Fruit fly (Drosophila melanogaster) whole organism, embryonic: ENCODE results near the gene CG5968.

Experiments
- ATbp ChIP-seq: fragments of 200-800 bp; sonication (Bioruptor generic); optimal IDR thresholded peaks from 2 replicates; lab custom pipeline; 2017; ENCODE audit warnings: missing biosample characterization, mild to moderate bottlenecking, missing genetic modification characterization, missing genetic modification reagents
- Asciz ChIP-seq: fragments of 200-800 bp; sonication (Bioruptor generic); optimal IDR thresholded peaks from 2 replicates; lab custom pipeline; 2017; ENCODE audit warnings: missing biosample characterization, mild to moderate bottlenecking, missing genetic modification characterization, missing genetic modification reagents
- Blimp-1 ChIP-seq: fragments of 200-800 bp; sonication (Bioruptor generic); optimal IDR thresholded peaks from 3 replicates; lab custom pipeline; 2018; ENCODE audit warnings: missing biosample characterization, missing genetic modification characterization, mild to moderate bottlenecking, moderate library complexity, missing genetic modification reagents
- Bteb2 ChIP-seq: fragments of 200-800 bp; sonication (Bioruptor generic); optimal IDR thresholded peaks from 2 replicates; lab custom pipeline; 2016; ENCODE audit warnings: missing biosample characterization, missing genetic modification characterization
- CG10543 ChIP-seq: fragments of 200-800 bp; sonication (Bioruptor generic); optimal IDR thresholded peaks from 3 replicates; lab custom pipeline; 2017; ENCODE audit warnings: missing biosample characterization, mild to moderate bottlenecking, missing genetic modification characterization, moderate library complexity
- CG11456 ChIP-seq: fragments of 200-800 bp; sonication (Bioruptor generic); IDR thresholded peaks from 3 replicates; pipeline ENCODE4 v1.3.6; 2022; ENCODE audit warnings: missing biosample characterization, missing genetic modification characterization
- CG12299 ChIP-seq: fragments of 200-800 bp; sonication (Bioruptor generic); optimal IDR thresholded peaks from 2 replicates; lab custom pipeline; 2018; ENCODE audit warnings: missing biosample characterization, mild to moderate bottlenecking, missing genetic modification characterization
- CG1233 ChIP-seq: fragments of 200-800 bp; sonication (Bioruptor generic); optimal IDR thresholded peaks from 4 replicates; lab custom pipeline; 2018; ENCODE audit warnings: missing biosample characterization, mild to moderate bottlenecking, missing genetic modification characterization
- CG12942 ChIP-seq: fragments of 200-800 bp; sonication (Bioruptor generic); optimal IDR thresholded peaks from 3 replicates; lab custom pipeline; 2016; ENCODE audit warnings: missing biosample characterization, missing genetic modification characterization
- CG13296 ChIP-seq: fragments of 200-800 bp; sonication (Bioruptor generic); optimal IDR thresholded peaks from 3 replicates; lab custom pipeline; 2018; ENCODE audit warnings: missing biosample characterization, mild to moderate bottlenecking, missing genetic modification characterization
- CG14014 ChIP-seq: fragments of 200-800 bp; sonication (Bioruptor generic); IDR thresholded peaks from 2 replicates; pipeline ENCODE4 v1.3.6; 2022; ENCODE audit warnings: missing biosample characterization, missing genetic modification characterization
- CG15514 ChIP-seq: fragments of 200-800 bp; sonication (Bioruptor generic); optimal IDR thresholded peaks from 3 replicates; lab custom pipeline; 2017; ENCODE audit warnings: missing biosample characterization, missing genetic modification characterization, mild to moderate bottlenecking, moderate library complexity, missing genetic modification reagents
- CG18599 ChIP-seq: fragments of 200-800 bp; sonication (Bioruptor generic); optimal IDR thresholded peaks from 3 replicates; lab custom pipeline; 2017; ENCODE audit warnings: missing biosample characterization, missing genetic modification characterization, mild to moderate bottlenecking, moderate library complexity, missing genetic modification reagents
- CG2199 ChIP-seq: fragments of 200-800 bp; sonication (Bioruptor generic); IDR thresholded peaks from 3 replicates; pipeline ENCODE4 v1.3.6; 2022; ENCODE audit warnings: missing biosample characterization, missing genetic modification characterization
- CG30431 ChIP-seq: fragments of 200-800 bp; sonication (Bioruptor generic); optimal IDR thresholded peaks from 2 replicates; lab custom pipeline; 2017; ENCODE audit warnings: missing biosample characterization, missing genetic modification characterization
- CG31441 ChIP-seq: fragments of 200-800 bp; sonication (Bioruptor generic); IDR thresholded peaks from 2 replicates; pipeline ENCODE4 v1.3.6; 2022; ENCODE audit warnings: missing biosample characterization, missing genetic modification characterization
- CG32772 ChIP-seq: fragments of 200-800 bp; sonication (Bioruptor generic); IDR thresholded peaks from 2 replicates; pipeline ENCODE4 v1.3.6; 2022; ENCODE audit warnings: missing biosample characterization, missing genetic modification characterization
- CG34224 ChIP-seq: fragments of 200-800 bp; sonication (Bioruptor generic); IDR thresholded peaks from 3 replicates; pipeline ENCODE4 v1.3.6; 2022; ENCODE audit warnings: missing biosample characterization, missing genetic modification characterization; ENCODE audit not compliant: partially characterized antibody
- CG4328 ChIP-seq: fragments of 200-800 bp; sonication (Bioruptor generic); optimal IDR thresholded peaks from 3 replicates; lab custom pipeline; 2017; ENCODE audit warnings: missing biosample characterization, missing genetic modification reagents, missing genetic modification characterization
- Deaf1 ChIP-seq: fragments of 200-800 bp; optimal IDR thresholded peaks from 3 replicates; lab custom pipeline; 2019; ENCODE audit warnings: missing biosample characterization, mild to moderate bottlenecking, missing genetic modification characterization, moderate library complexity
- Dp ChIP-seq: fragments of 200-800 bp; sonication (Bioruptor generic); optimal IDR thresholded peaks from 2 replicates; lab custom pipeline; 2018; ENCODE audit warnings: missing biosample characterization, mild to moderate bottlenecking, missing genetic modification characterization, moderate library complexity
- Drgx ChIP-seq: fragments of 200-800 bp; sonication (Bioruptor generic); IDR thresholded peaks from 2 replicates; pipeline ENCODE4 v1.3.6; 2022; ENCODE audit warnings: missing biosample characterization, missing genetic modification characterization
- HLH3B ChIP-seq: fragments of 200-800 bp; sonication (Bioruptor generic); IDR thresholded peaks from 2 replicates; pipeline ENCODE4 v1.3.6; 2022; ENCODE audit warnings: missing biosample characterization, missing genetic modification characterization
- Jarid2 ChIP-seq: fragments of 200-800 bp; sonication (Bioruptor generic); optimal IDR thresholded peaks from 3 replicates; lab custom pipeline; 2017; ENCODE audit warnings: mild to moderate bottlenecking, missing biosample characterization, missing genetic modification reagents, missing genetic modification characterization
- Med ChIP-seq: fragments of 200-800 bp; sonication (Bioruptor generic); peaks from one replicate; lab custom pipeline; 2016; ENCODE audit warnings: missing biosample characterization, missing genetic modification characterization, mild to moderate bottlenecking, inconsistent platforms, moderate library complexity
- Mrtf ChIP-seq: fragments of 200-800 bp; sonication (Bioruptor generic); IDR thresholded peaks from 3 replicates; pipeline ENCODE4 v1.3.6; 2022; ENCODE audit warnings: missing biosample characterization, missing genetic modification characterization
- Rfx ChIP-seq: fragments of 200-800 bp; sonication (Bioruptor generic); IDR thresholded peaks from 2 replicates; pipeline ENCODE4 v1.3.6; 2022; ENCODE audit warnings: missing biosample characterization, missing genetic modification characterization
- Sox100B ChIP-seq: fragments of 200-800 bp; sonication (Bioruptor generic); optimal IDR thresholded peaks from 3 replicates; lab custom pipeline; 2018; ENCODE audit warnings: missing biosample characterization, mild to moderate bottlenecking, missing genetic modification characterization
- Stat92E ChIP-seq, 3 experiments: fragments of >200 bp in 2 of 3; fragments of 200-800 bp in 1 of 3; sonication (Bioruptor generic) in 1 of 3; optimal IDR thresholded peaks; 2 replicates each; lab custom pipeline; 2017 to 2019; ENCODE audit warnings: missing biosample characterization in 3 of 3, missing genetic modification characterization in 3 of 3, mild to moderate bottlenecking in 1 of 3, moderate library complexity in 1 of 3
- caup ChIP-seq: fragments of 200-800 bp; sonication (Bioruptor generic); optimal IDR thresholded peaks from 3 replicates; lab custom pipeline; 2017; ENCODE audit warnings: missing biosample characterization, mild to moderate bottlenecking, missing genetic modification characterization, moderate library complexity; ENCODE audit not compliant: severe bottlenecking
- cg ChIP-seq: fragments of 200-800 bp; sonication (Bioruptor generic); optimal IDR thresholded peaks from 3 replicates; lab custom pipeline; 2019; ENCODE audit warnings: missing biosample characterization, mild to moderate bottlenecking, missing genetic modification characterization, moderate library complexity
- chinmo ChIP-seq: fragments of 200-800 bp; sonication (Bioruptor generic); IDR thresholded peaks from 4 replicates; pipeline ENCODE4 v1.3.6; 2022; ENCODE audit warnings: missing biosample characterization, missing genetic modification characterization; ENCODE audit not compliant: partially characterized antibody
- crc ChIP-seq: fragments of 200-800 bp; sonication (Bioruptor generic); optimal IDR thresholded peaks from 2 replicates; lab custom pipeline; 2016; ENCODE audit warnings: missing biosample characterization, missing genetic modification characterization
- dmrt99B ChIP-seq: fragments of 200-800 bp; sonication (Bioruptor generic); optimal IDR thresholded peaks from 2 replicates; lab custom pipeline; 2018; ENCODE audit warnings: missing biosample characterization, mild to moderate bottlenecking, missing genetic modification characterization, moderate library complexity
- eve ChIP-seq, 2 experiments: fragments of >200 bp; optimal IDR thresholded peaks; 2 replicates each; lab custom pipeline; 2017; ENCODE audit warnings: missing biosample characterization in 2 of 2, missing genetic modification characterization in 2 of 2
- ewg ChIP-seq: fragments of 200-800 bp; sonication (Bioruptor generic); optimal IDR thresholded peaks from 3 replicates; lab custom pipeline; 2017; ENCODE audit warnings: mild to moderate bottlenecking, missing biosample characterization, missing genetic modification reagents, missing genetic modification characterization
- gro ChIP-seq: fragments of 200-800 bp; sonication (Bioruptor generic); optimal IDR thresholded peaks from 2 replicates; lab custom pipeline; 2016; ENCODE audit warnings: missing biosample characterization, missing genetic modification characterization
- kay ChIP-seq: fragments of 200-800 bp; sonication (Bioruptor generic); optimal IDR thresholded peaks from 2 replicates; lab custom pipeline; 2016; ENCODE audit warnings: missing biosample characterization, missing genetic modification characterization
- ken ChIP-seq: fragments of 200-800 bp; sonication (Bioruptor generic); IDR thresholded peaks from 3 replicates; pipeline ENCODE4 v1.3.6; 2022; ENCODE audit warnings: missing biosample characterization, missing genetic modification characterization
- lab ChIP-seq: fragments of 200-800 bp; sonication (Bioruptor generic); optimal IDR thresholded peaks from 3 replicates; lab custom pipeline; 2017; ENCODE audit warnings: missing biosample characterization, missing genetic modification characterization, mild to moderate bottlenecking, moderate library complexity, missing genetic modification reagents
- lilli ChIP-seq: fragments of 200-800 bp; sonication (Bioruptor generic); optimal IDR thresholded peaks from 3 replicates; lab custom pipeline; 2016; ENCODE audit warnings: missing biosample characterization, missing genetic modification characterization
- nerfin-1 ChIP-seq: fragments of 200-800 bp; sonication (Bioruptor generic); optimal IDR thresholded peaks from 3 replicates; lab custom pipeline; 2019; ENCODE audit warnings: missing biosample characterization, mild to moderate bottlenecking, missing genetic modification characterization, moderate library complexity
- sd ChIP-seq: fragments of 200-800 bp; sonication (Bioruptor generic); optimal IDR thresholded peaks from 3 replicates; lab custom pipeline; 2018; ENCODE audit warnings: missing biosample characterization, mild to moderate bottlenecking, missing genetic modification characterization, moderate library complexity
- sens ChIP-seq: fragments of 200-800 bp; sonication (Bioruptor generic); peaks from one replicate; lab custom pipeline; 2016; ENCODE audit warnings: missing biosample characterization, missing genetic modification characterization
- sob ChIP-seq: fragments of 200-800 bp; sonication (Bioruptor generic); IDR thresholded peaks from 2 replicates; pipeline ENCODE4 v1.3.6; 2022; ENCODE audit warnings: missing biosample characterization, missing genetic modification characterization
- twi ChIP-seq: fragments of 200-800 bp; optimal IDR thresholded peaks from 2 replicates; lab custom pipeline; 2019; ENCODE audit warnings: missing biosample characterization, mild to moderate bottlenecking, missing genetic modification characterization, moderate library complexity
- vfl ChIP-seq: fragments of 200-800 bp; sonication (Bioruptor generic); optimal IDR thresholded peaks from 2 replicates; lab custom pipeline; 2016; ENCODE audit warnings: missing biosample characterization, missing genetic modification characterization

CG5968 gene

dm6 chr2L:16531507-16532134 is 18.1 kb downstream of the CG5968 start (continued):
- peak; percentile 17 for TF ChIP-seq Med (GFP tag; lab: Kevin White, UChicago)
- no peak for TF ChIP-seq caup (GFP tag; lab: Kevin White, UChicago)
- peak; percentile 50 for TF ChIP-seq Asciz
- TF ChIP-seq CG2199: peak; percentile 77; the same call in 2 of the 3 replicates
- TF ChIP-seq CG31441 (GFP tag; lab: Robert Waterston, UW): no peak
- no peak for TF ChIP-seq Mrtf (GFP tag; lab: Robert Waterston, UW)
- TF ChIP-seq nerfin-1: no peak

dm6 chr2L:16530809-16531208 is 18.9 kb downstream of the CG5968 start:
- TF ChIP-seq CG12299 (tag; lab: Kevin White, UChicago) (peak; percentile 34), CG13296 (GFP tag; lab: Kevin White, UChicago) (peak; percentile 28), Sox100B (GFP tag; lab: Kevin White, UChicago) (peak; percentile 27), crc (GFP tag; lab: Kevin White, UChicago) (peak; percentile 10), sens (GFP tag; lab: Kevin White, UChicago) (peak; percentile 89), Mrtf (GFP tag; lab: Robert Waterston, UW) (no peak), CG18599 (peak; percentile 20), ATbp (peak; percentile 16), Asciz (peak; percentile 13), gro (peak; percentile 27), Stat92E (GFP tag; optimal IDR thresholded peaks at IDR 0.05; lab: Kevin White, UChicago) (peak in 1 of 3 experiments; percentile 24), sd (tag; lab: Kevin White, UChicago) (peak; percentile 24), kay (peak; percentile 40), Rfx (GFP tag; lab: Robert Waterston, UW) (no peak), sob (GFP tag; lab: Robert Waterston, UW) (peak; percentile 18; the same call in 1 of the 2 replicates), CG14014 (peak; percentile 26; the same call in 1 of the 2 replicates), Dp (GFP tag; lab: Kevin White, UChicago) (no peak), CG11456 (GFP tag; lab: Robert Waterston, UW) (no peak), CG30431 (no peak), CG10543 (GFP tag; lab: Kevin White, UChicago) (peak; percentile 5), dmrt99B (tag; lab: Kevin White, UChicago) (peak; percentile 25), CG4328 (GFP tag; lab: Kevin White, UChicago) (no peak), Drgx (GFP tag; lab: Robert Waterston, UW) (peak; percentile 58), Jarid2 (peak; percentile 5), CG34224 (no peak), CG32772 (peak; percentile 39), eve (GFP tag; optimal IDR thresholded peaks at IDR 0.05; lab: Kevin White, UChicago) (no peak), HLH3B (GFP tag; lab: Robert Waterston, UW) (peak; percentile 34; the same call in 1 of the 2 replicates), ken (GFP tag; lab: Robert Waterston, UW) (0 out of 3 replicates have a peak, but pooled peaks have one; percentile 27), CG15514 (GFP tag; lab: Kevin White, UChicago) (no peak), twi (tag; lab: Kevin White, UChicago) (no peak), cg (GFP tag; lab: Kevin White, UChicago) (peak; percentile 48), lilli (GFP tag; lab: Kevin White, UChicago) (no peak), Blimp-1 (peak; percentile 4), vfl (GFP tag; lab: Kevin White, UChicago) (no peak), lab (GFP tag; lab: Kevin White, UChicago) (peak; percentile 36), CG12942 (GFP tag; lab: Kevin White, UChicago) (no peak), Deaf1 (tag; lab: Kevin White, UChicago) (no peak), Bteb2 (GFP tag; lab: Kevin White, UChicago) (peak; percentile 3), chinmo (GFP tag; lab: Robert Waterston, UW) (0 out of 4 replicates have a peak, but pooled peaks have one; percentile 50), CG1233 (no peak), ewg (GFP tag; lab: Kevin White, UChicago) (peak; percentile 13)
